Worm (Caenorhabditis elegans): Measurements from ENCODE around the gene pigk-1.

The pigk-1 gene

DNA sequence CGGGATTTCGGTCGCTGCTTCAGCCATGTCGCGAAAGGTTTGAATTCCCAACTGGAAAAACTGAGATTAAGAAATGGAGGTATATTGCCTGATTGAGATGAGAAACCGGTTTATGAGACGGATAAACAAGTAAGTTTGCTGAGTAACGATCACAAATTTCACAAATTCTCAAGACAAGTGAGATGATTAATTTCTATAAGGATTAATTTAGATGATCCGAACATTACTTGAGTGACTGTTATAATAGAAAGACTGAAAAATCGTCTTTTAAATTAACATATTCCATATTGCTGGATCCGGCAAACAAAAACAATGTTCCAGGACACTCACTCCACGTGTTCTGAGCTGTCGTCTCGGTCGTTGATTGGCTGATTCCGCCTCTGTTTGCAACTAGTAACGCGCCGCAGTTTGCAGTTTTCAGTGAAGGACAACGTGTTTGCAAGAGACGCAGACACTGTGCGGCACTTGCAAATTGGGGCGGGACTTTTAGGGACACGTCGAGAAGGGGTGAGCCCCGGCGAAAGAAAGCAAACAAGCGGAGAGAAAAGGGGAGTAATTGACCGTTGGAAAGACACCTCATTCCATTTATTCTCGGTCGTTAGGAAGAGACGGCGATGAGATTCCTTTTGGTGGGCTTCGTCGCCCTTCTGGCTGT is 9.1 kb upstream of the pigk-1 start, which contains the start of the genes imp-2 and enpl-1 (continued):
- peak; percentile 86 for TF ChIP-seq C16A3.4 (tag; optimal IDR thresholded peaks at IDR 0.05)

DNA sequence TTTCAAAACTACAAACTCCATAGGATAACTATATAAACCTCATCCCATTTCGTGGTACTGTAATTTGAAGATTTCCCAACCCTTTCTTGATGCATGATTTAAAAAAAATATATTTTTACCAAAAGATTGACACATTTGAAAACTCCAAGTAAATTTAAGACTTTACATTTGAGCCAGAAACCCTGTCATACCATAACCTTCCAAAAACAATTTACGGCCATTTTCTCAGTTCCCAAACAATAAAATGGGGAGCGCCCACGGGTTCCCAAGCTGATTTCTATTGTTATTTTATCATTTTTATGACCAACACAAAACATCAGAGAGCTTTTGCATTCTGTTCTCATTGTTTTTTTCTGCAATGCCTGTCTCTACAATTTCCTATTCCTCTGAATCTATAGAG is 2.8 kb upstream of the pigk-1 start, which contains the start of gene clc-9:
Gene clc-9, plus strand, starts transcription at position 301 of the 400 bp plus-strand sequence.
- TF ChIP-seq efl-1 (optimal IDR thresholded peaks at IDR 0.05): no peak
- peak in 1 of 2 experiments; percentile 27 for TF ChIP-seq efl-1 (GFP tag; optimal IDR thresholded peaks at IDR 0.05 in 1 of 2)
- no peak for TF ChIP-seq dsc-1 (tag; optimal IDR thresholded peaks at IDR 0.05)

DNA sequence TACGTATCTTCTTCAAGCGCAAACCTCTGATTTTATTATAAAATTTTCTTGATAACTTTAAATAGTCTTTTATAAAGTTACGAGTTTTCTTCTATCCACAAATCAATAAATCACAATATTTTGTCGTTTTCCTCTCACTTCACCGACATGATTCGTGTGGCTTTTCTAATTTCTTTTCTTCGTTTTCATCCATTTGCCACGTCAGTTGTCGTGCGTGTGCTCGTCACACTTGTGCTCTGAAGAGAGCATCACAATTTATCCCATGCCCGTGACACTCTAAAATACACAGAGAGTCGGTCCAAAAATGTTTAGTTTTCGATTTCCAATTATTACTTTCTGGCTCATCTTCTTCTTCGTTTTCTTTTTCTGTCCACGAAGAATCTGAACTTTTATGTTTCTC is 2.1 kb upstream of the pigk-1 start:
- TF ChIP-seq unc-130 (tag; optimal IDR thresholded peaks at IDR 0.05) (peak; percentile 55), egl-13 (tag; optimal IDR thresholded peaks at IDR 0.05) (no peak), Y116A8C.19 (tag; optimal IDR thresholded peaks at IDR 0.05; ENCODE audit: borderline replicate concordance) (no peak), mab-9 (GFP tag; IDR thresholded peaks at IDR 0.05) (no peak), tbx-2 (tag; optimal IDR thresholded peaks at IDR 0.05) (no peak), lsy-2 (tag; optimal IDR thresholded peaks at IDR 0.05) (peak in 1 of 2 experiments; percentile 42), rnt-1 (tag; optimal IDR thresholded peaks at IDR 0.05) (peak; percentile 62), xbp-1 (tag; optimal IDR thresholded peaks at IDR 0.05) (peak; percentile 51), isw-1 (GFP tag; IDR thresholded peaks at IDR 0.05) (no peak), lin-14 (GFP tag; optimal IDR thresholded peaks at IDR 0.05) (peak; percentile 46), snu-23 (GFP tag; optimal IDR thresholded peaks at IDR 0.05) (peak; percentile 17), nhr-71 (tag; optimal IDR thresholded peaks at IDR 0.05) (peak; percentile 47), lin-15B (tag; optimal IDR thresholded peaks at IDR 0.05) (no peak), ceh-8 (GFP tag; optimal IDR thresholded peaks at IDR 0.05) (no peak)

DNA sequence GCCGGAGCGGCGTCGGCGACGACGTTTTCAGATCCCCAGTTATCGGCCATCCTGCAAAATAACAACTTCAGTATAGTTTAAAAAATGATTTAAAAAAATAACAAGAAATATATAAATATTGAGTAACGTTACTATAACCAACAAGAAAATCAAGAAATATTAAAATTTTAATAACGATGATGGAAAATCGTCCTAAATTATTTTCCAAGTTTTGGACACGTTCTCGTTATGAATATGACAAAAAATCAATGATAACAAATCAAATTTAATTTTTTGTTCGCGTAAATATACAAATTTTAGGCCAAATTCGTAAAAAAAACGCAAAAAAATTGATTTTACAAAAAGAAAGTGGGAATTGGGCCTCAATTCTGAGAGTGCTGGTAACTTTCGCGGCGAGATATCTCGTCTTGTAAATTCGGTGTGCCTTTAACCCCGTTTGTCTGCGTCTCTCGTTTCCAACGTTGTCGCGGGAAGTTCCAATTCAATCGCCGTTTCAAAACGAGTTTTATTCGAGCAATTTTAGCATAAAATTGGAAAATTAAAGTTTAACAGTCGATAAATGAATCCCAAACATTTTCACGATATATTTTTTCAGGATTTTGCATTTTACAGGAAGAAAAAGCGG is 1.3 kb upstream of the pigk-1 start, which contains the start of gene rps-5:
Gene rps-5, minus strand, starts transcription at position 51 of the 625 bp plus-strand sequence.
- TF ChIP-seq hlh-17 (GFP tag; optimal IDR thresholded peaks at IDR 0.05; ENCODE audit: borderline replicate concordance) (no peak), fos-1 (tag; optimal IDR thresholded peaks at IDR 0.05) (peak; percentile 52), grh-1 (GFP tag; IDR thresholded peaks at IDR 0.05) (no peak), elt-2 (tag; optimal IDR thresholded peaks at IDR 0.05) (peak; percentile 12), nhr-90 (tag; optimal IDR thresholded peaks at IDR 0.05; ENCODE audit: poor library complexity) (peak; percentile 35), ceh-82 (tag; optimal IDR thresholded peaks at IDR 0.05) (peak; percentile 44 to 71 (median 59)), zag-1 (tag; optimal IDR thresholded peaks at IDR 0.05) (peak; percentile 42), nhr-47 (tag; optimal IDR thresholded peaks at IDR 0.05) (peak; percentile 70), zip-4 (GFP tag; optimal IDR thresholded peaks at IDR 0.05) (no peak), unc-30 (tag; optimal IDR thresholded peaks at IDR 0.05) (no peak), nhr-19 (GFP tag; conservative IDR thresholded peaks at IDR 0.05) (peak; percentile 66), dsc-1 (tag; optimal IDR thresholded peaks at IDR 0.05) (peak; percentile 37), tbx-2 (tag; optimal IDR thresholded peaks at IDR 0.05) (peak; percentile 59), nhr-85 (tag) (peak; percentile 80), lsy-2 (tag; optimal IDR thresholded peaks at IDR 0.05) (peak; percentile 80 to 92), elt-3 (tag; optimal IDR thresholded peaks at IDR 0.05) (peak in 1 of 6 experiments; percentile 11), swsn-7 (tag; optimal IDR thresholded peaks at IDR 0.05) (peak; percentile 61), isw-1 (GFP tag; IDR thresholded peaks at IDR 0.05) (peak; percentile 58), dpl-1 (GFP tag; optimal IDR thresholded peaks at IDR 0.05) (peak; percentile 78 to 85 (median 84)), mep-1 (tag; optimal IDR thresholded peaks at IDR 0.05) (peak; percentile 64), unc-98 (GFP tag; IDR thresholded peaks at IDR 0.05) (no peak), efl-3 (GFP tag; optimal IDR thresholded peaks at IDR 0.05) (no peak), egl-13 (tag; optimal IDR thresholded peaks at IDR 0.05) (no peak), nhr-28 (tag; optimal IDR thresholded peaks at IDR 0.05) (no peak), lin-13 (GFP tag; optimal IDR thresholded peaks at IDR 0.05) (peak; percentile 3), hlh-4 (tag; optimal IDR thresholded peaks at IDR 0.05) (no peak), unc-130 (tag; optimal IDR thresholded peaks at IDR 0.05) (peak; percentile 34), lin-15B (tag; optimal IDR thresholded peaks at IDR 0.05) (peak; percentile 25), skn-1 (tag; optimal IDR thresholded peaks at IDR 0.05) (peak; percentile 44), lin-14 (GFP tag; optimal IDR thresholded peaks at IDR 0.05) (peak; percentile 65), nhr-71 (tag; optimal IDR thresholded peaks at IDR 0.05) (peak; percentile 80), irx-1 (tag; optimal IDR thresholded peaks at IDR 0.05) (peak; percentile 20), lin-35 (GFP tag; optimal IDR thresholded peaks at IDR 0.05) (peak; percentile 80 to 92), jun-1 (tag; optimal IDR thresholded peaks at IDR 0.05) (peak; percentile 43), C16A3.4 (tag; optimal IDR thresholded peaks at IDR 0.05) (peak; percentile 68)

Measured in whole organism, L1 larva.